Worm (Caenorhabditis elegans): ENCODE data around the gene T16G1.7.
A peak's percentile ranks its signal among the peaks of the same experiment; 100 is the strongest.

Gene T16G1.7

DNA sequence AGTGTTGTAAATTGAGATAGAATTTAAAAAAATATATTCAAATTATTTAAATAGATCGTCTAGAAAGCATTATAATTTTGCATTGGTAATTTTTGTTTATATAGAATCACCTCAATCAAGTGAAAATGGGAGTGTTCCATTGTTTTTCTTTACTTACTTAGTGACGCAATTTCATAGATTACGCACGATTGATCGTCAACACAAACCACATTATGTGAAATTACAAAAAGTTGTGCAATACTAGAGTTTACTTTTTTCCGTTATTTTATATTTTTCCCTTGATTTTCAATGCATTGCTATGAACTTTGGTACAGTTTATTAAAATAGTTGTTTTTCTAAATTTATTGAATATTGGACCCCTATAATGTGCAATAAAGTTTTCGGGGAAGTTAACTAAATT, 4.5 kb upstream of the T16G1.7 start, which contains the start of gene T16G1.5:
Gene T16G1.5, minus strand, starts transcription at position 119 of the 400 bp plus-strand sequence.
- TF ChIP-seq sptf-2 (GFP tag; optimal IDR thresholded peaks at IDR 0.05) = no peak
- TF ChIP-seq nhr-80 (tag; optimal IDR thresholded peaks at IDR 0.05) = peak; percentile 29
- no peak for TF ChIP-seq ceh-100 (GFP tag; IDR thresholded peaks at IDR 0.05)

DNA sequence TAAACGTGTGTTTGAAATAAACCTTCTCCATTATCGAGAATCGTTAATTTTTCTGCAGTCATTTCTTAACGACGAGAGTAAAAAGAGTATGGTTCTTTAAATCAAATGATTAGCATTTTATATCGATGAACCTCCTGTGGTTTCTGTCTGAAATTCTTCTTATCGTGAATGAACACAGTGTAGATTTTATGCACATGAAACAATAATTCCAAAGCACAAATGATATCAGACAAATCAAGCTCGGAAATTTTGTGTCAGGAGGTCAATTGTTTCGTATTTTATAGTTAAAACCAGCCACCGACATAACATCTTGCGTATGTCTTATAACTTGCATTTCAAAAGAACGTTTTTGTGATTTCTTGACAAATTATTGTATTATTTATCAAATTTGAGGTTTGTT, 2.2 kb upstream of the T16G1.7 start, which contains the start of gene T16G1.6:
Gene T16G1.6, minus strand, starts transcription at position 77 of the 400 bp plus-strand sequence.
- TF ChIP-seq nhr-80 (tag; optimal IDR thresholded peaks at IDR 0.05) (peak; percentile 90), lin-54 (GFP tag; optimal IDR thresholded peaks at IDR 0.05) (no peak)

DNA sequence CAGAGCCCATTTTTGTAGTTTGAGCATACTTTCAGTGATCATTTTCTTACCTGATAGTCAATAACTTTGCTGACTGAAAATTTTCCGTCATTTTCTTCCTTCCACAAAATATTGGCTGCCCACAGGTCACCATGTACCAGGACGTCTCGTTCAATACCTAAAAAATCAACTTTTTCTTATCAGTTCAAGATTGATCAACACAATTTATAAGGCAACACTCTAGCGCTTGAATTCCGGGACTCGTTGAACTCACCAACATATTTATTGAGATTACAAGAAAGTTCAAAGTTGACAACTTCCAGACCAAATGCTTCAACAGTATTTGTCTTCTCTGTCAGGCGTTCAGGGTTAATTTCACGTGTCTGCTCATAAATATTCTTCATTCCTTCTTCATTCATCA, 1.3 kb downstream of the T16G1.7 start:
- TF ChIP-seq F37B4.10 (GFP tag; IDR thresholded peaks at IDR 0.05) = no peak
- TF ChIP-seq nhr-80 (tag; optimal IDR thresholded peaks at IDR 0.05) = peak; percentile 78
- no peak for TF ChIP-seq aptf-3 (GFP tag; IDR thresholded peaks at IDR 0.05)
- TF ChIP-seq ztf-28 (GFP tag; IDR thresholded peaks at IDR 0.05) = no peak

DNA sequence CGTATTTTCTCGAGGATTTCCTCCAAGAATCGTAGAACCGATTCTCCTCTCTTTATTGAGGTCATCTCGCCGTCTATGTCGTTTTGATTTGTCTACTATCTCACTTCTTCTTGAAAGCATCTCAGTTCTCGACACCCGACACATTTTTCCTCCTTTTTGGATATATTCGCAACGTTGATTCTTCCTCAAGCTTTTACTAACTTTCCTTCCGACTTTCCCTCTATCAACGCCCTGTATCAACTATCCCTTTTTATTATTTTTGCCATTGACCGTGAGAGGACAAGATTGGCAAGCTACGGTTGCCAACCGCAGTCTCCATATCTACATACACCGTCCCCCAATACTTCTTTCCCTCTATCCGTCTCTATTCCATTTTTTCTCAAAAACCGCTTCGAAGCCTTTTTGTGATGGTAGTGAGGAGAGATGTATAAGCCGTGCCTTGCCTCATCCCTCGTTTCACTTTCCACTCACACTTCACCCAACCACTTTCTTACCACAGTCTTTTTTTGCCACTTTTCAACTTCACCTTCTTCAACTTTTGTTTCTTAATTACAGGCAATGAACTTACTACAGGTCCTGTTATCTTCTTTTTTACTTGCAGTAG, 5.9 kb downstream of the T16G1.7 start, which contains the start of gene T16G1.2:
Gene T16G1.2, plus strand, starts transcription at position 554 of the 604 bp plus-strand sequence.
- TF ChIP-seq aptf-3 (GFP tag; IDR thresholded peaks at IDR 0.05) = no peak
- TF ChIP-seq F33H1.4 (GFP tag; IDR thresholded peaks at IDR 0.05) = no peak
- TF ChIP-seq madf-6 (GFP tag; IDR thresholded peaks at IDR 0.05) = no peak
- TF ChIP-seq ceh-40 (GFP tag; IDR thresholded peaks at IDR 0.05) = no peak
- TF ChIP-seq ceh-100 (GFP tag; IDR thresholded peaks at IDR 0.05) = no peak
- no peak for TF ChIP-seq snpc-4 (GFP tag; optimal IDR thresholded peaks at IDR 0.05)
- TF ChIP-seq snpc-4 (tag; optimal IDR thresholded peaks at IDR 0.05) = no peak
- TF ChIP-seq ztf-18 (tag; optimal IDR thresholded peaks at IDR 0.05) = no peak
- TF ChIP-seq cebp-2 (GFP tag; IDR thresholded peaks at IDR 0.05) = no peak
- no peak for TF ChIP-seq nfya-2 (GFP tag; IDR thresholded peaks at IDR 0.05)
- no peak for TF ChIP-seq let-607 (tag; optimal IDR thresholded peaks at IDR 0.05)
- TF ChIP-seq F39B2.1 (GFP tag; IDR thresholded peaks at IDR 0.05) = no peak
- TF ChIP-seq aptf-2 (GFP tag; conservative IDR thresholded peaks at IDR 0.05) = no peak
- no peak for TF ChIP-seq ztf-22 (GFP tag; optimal IDR thresholded peaks at IDR 0.05)
- no peak for TF ChIP-seq mxl-1 (tag; optimal IDR thresholded peaks at IDR 0.05)
- TF ChIP-seq F57C9.4 (tag; optimal IDR thresholded peaks at IDR 0.05) = no peak

DNA sequence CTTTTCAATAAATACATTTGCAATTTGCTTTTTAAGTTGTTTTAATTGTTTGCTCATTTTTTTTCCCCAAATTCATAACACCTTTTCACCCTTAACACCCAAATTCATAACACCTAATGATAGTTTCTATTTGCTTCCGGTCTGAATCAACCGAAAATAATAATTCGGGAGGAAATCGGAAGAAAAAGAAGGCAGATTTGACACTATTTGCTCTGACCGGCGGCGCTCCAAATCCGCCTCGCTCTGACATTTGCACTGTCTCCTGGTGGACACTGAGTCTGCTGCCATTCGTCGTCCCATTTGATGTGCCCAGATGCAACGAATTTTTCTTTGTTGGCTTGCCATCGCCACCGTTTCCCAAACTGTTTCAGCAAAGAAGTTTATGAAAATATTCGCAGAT, 10.8 kb downstream of the T16G1.7 start, which contains the start of gene pqn-67:
Gene pqn-67, plus strand, starts transcription at position 301 of the 400 bp plus-strand sequence.
- TF ChIP-seq K12H6.12 (tag; optimal IDR thresholded peaks at IDR 0.05) = no peak
- no peak for TF ChIP-seq nfya-2 (GFP tag; IDR thresholded peaks at IDR 0.05)
- no peak for TF ChIP-seq F22D6.2 (tag; optimal IDR thresholded peaks at IDR 0.05)
- TF ChIP-seq repo-1 (tag; optimal IDR thresholded peaks at IDR 0.05) = no peak
- no peak for TF ChIP-seq mcd-1 (GFP tag; IDR thresholded peaks at IDR 0.05)
- no peak for TF ChIP-seq hlh-12 (tag; optimal IDR thresholded peaks at IDR 0.05)
- TF ChIP-seq sdz-38 (tag; optimal IDR thresholded peaks at IDR 0.05) = no peak
- TF ChIP-seq Y67H2A.10 (GFP tag; conservative IDR thresholded peaks at IDR 0.05) = no peak
- TF ChIP-seq atf-7 (tag; optimal IDR thresholded peaks at IDR 0.05) = no peak
- no peak for TF ChIP-seq egrh-3 (GFP tag; IDR thresholded peaks at IDR 0.05)
- TF ChIP-seq akir-1 (GFP tag; optimal IDR thresholded peaks at IDR 0.05) = no peak
- no peak for TF ChIP-seq F55B11.4 (tag; optimal IDR thresholded peaks at IDR 0.05; ENCODE audit: borderline replicate concordance, insufficient read depth)
- no peak for TF ChIP-seq ama-1 (optimal IDR thresholded peaks at IDR 0.05)
- TF ChIP-seq ama-1 (GFP tag; optimal IDR thresholded peaks at IDR 0.05) = no peak
- TF ChIP-seq hrde-1 (tag; optimal IDR thresholded peaks at IDR 0.05; ENCODE audit: borderline replicate concordance) = no peak
- no peak for TF ChIP-seq B0336.3 (GFP tag; IDR thresholded peaks at IDR 0.05)
- TF ChIP-seq ZK185.1 (tag; optimal IDR thresholded peaks at IDR 0.05; ENCODE audit: poor library complexity, severe bottlenecking) = no peak

Measured in whole organism, young adult.